Fruit fly (Drosophila melanogaster) whole organism: ENCODE results near the gene Doc1.
A peak's percentile ranks its signal among the peaks of the same experiment; 100 is the strongest.

Experiments
- CG8478 ChIP-seq: fragments of >200 bp; optimal IDR thresholded peaks from 2 replicates; lab custom pipeline; 2018; ENCODE audit warnings: inconsistent platforms
- Dll ChIP-seq: fragments of >200 bp; optimal IDR thresholded peaks from 2 replicates; lab custom pipeline; 2017
- EcR ChIP-seq, 2 experiments: fragments of >200 bp; optimal IDR thresholded peaks; 2 replicates each; lab custom pipeline; 2017; ENCODE audit warnings: missing biosample characterization in 2 of 2, missing genetic modification characterization in 2 of 2, missing genetic modification reagents in 2 of 2
- pan ChIP-seq: fragments of >200 bp; optimal IDR thresholded peaks from 2 replicates; lab custom pipeline; 2017
- psq ChIP-seq: fragments of >200 bp; optimal IDR thresholded peaks from 2 replicates; lab custom pipeline; 2017
- usp ChIP-seq: fragments of >200 bp; optimal IDR thresholded peaks from 2 replicates; lab custom pipeline; 2017; ENCODE audit warnings: missing biosample characterization, missing genetic modification characterization, mixed read lengths

The Doc1 gene

DNA sequence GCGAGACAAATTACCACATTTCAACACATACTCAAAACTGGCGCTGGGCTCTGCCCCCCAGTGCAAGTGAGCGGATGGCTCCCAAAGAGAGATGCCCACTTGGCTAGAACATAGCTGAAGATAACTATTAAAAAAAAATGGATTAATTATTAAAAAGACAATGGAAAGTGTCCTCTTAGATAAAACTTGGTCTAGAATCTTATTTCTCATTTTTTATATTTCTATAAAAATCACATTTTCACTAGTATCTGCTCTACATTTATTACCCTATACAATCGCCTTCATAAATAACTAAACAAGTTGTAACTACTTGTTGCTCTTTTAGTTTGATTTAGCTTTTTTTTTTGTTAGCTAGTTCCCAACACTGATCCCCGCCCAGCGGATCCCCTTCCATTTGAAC, 8.3 kb upstream of the Doc1 start:
- TF ChIP-seq CG8478 (lab: Kevin White, UChicago) (no peak), EcR (GFP tag; optimal IDR thresholded peaks at IDR 0.05; lab: Kevin White, UChicago) (no peak), Dll (lab: Kevin White, UChicago) (no peak)

DNA sequence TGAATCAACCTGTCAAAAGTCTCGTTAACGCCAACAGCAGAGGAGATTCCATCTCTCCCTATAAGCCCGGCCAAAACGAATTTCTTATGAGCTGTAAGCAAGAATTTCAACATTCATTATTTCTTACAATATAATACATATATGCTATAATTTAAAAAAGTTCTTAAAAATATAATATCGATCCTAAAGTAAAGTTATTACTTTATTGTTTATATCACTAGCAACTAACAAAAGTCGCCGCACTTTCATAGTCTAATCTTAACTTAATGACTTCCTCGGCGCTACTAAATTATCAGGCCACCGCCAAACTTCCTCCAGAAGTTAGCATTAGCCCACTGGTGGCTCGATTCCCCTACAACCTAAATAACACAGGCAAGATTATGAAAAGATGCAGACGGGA, 7.6 kb upstream of the Doc1 start:
- TF ChIP-seq pan (lab: Kevin White, UChicago) (no peak), Dll (lab: Kevin White, UChicago) (no peak)

DNA sequence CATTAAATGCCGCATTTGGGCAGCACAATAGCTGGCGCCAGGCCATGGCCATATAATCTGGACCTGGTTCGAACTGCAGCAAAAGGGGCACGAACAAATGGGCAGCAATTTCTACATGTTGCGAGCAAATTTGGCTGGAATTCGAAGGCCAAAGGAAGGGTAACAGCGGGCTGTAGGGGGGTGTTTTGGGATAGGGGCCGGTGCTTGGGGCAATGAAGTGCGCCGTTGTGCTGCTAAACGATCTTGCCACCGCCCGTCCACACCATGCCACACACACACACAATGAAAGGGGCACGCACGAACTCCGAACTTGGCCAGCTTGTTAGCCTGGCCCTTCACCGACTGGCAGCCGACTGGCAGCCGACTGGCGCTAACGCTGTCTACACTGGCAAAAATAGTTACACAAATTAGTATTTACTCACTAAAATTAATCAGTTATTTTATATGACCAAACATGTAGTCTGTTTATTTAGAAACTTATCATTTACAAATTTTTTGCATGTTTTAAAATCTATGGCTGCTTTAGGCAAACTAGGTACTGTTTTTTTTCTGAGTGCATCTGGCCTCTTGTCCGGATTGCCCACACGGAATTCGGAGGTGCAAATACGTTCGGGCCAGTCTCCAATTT, 7.1 kb upstream of the Doc1 start:
- TF ChIP-seq usp (no peak), Dll (lab: Kevin White, UChicago) (peak; percentile 67)

DNA sequence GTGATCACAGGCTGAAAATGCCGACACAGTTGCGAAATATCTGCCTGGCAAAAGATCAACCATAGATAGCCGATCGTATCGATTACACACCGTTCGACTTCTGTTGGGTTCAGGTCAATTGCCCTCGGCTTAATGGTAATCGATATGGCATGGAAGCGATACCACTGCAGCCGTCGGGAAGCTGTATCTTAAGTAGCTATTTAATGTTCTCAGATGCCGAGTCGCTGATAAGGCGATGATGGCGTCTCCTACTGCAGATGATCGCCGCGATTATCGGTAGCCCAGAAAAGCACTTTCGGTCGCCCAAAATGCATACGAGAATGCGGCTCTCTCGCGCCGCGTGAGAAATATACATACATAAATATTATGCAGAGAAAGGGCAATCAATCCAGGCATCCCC, 3.6 kb upstream of the Doc1 start:
- TF ChIP-seq EcR (GFP tag; optimal IDR thresholded peaks at IDR 0.05; lab: Kevin White, UChicago) (no peak), Dll (lab: Kevin White, UChicago) (no peak), CG8478 (lab: Kevin White, UChicago) (no peak), psq (lab: Kevin White, UChicago) (no peak), usp (no peak), pan (lab: Kevin White, UChicago) (no peak)

DNA sequence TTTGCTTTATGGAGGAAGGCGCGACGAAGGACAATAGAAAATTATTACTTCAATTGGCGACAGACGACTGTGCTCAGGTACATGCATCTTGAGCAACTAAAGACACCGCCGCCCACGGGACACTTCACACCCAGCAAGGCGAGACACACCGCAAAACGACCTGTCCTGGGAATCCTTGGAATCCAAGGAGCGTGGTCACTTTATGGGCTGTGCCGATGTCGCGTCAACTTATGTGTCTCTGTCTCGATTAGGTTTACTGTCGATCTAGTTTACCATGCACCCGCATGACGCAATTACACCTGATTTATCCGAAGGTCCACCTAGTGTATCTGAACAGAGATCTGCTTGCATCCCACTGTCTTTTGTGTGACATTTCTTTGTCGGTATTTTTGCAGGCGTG, 2.0 kb upstream of the Doc1 start:
- TF ChIP-seq pan (lab: Kevin White, UChicago) (no peak), Dll (lab: Kevin White, UChicago) (no peak), psq (lab: Kevin White, UChicago) (no peak), CG8478 (lab: Kevin White, UChicago) (no peak), usp (no peak), EcR (GFP tag; optimal IDR thresholded peaks at IDR 0.05; lab: Kevin White, UChicago) (no peak)

DNA sequence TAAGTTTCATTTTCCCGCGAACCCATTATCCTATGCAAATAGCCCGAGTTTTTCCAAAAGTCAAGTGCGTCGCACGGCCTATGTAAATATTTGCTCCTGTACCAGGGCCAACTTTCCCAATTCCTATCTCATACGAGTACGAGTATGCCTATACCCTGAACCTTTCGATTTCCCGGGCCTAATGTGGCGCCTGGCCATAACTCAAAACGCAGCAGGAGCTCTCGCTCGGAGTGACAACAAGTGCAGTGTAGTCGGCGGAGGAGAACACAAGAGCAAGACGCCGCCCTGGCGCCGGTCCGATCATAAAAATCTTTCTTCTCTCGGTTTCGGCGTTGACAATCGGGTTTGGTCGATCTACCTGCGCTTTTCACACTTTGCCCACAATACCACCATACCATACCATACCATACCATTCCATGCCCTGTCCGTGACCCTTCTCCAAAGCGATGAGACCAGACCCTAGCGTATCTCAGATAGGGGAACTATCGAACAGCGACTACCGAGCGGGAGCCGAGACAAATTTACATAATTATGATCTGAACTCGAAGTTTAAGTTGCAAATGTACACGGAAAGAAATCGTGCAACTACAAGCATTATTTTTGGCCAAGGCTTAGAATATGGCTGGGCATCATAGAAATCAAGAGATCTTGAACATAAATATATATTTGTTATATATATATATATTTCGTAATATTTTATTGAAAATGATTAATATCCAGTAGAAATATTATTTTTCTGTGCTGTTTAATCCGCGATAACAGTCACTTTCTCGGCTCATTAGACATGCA, 1.2 kb downstream of the Doc1 start:
- no peak for TF ChIP-seq CG8478 (lab: Kevin White, UChicago)
- TF ChIP-seq usp, result no peak
- TF ChIP-seq Dll (lab: Kevin White, UChicago), result no peak
- TF ChIP-seq pan (lab: Kevin White, UChicago), result no peak
- no peak for TF ChIP-seq EcR (GFP tag; optimal IDR thresholded peaks at IDR 0.05; lab: Kevin White, UChicago)
- TF ChIP-seq psq (lab: Kevin White, UChicago), result no peak

DNA sequence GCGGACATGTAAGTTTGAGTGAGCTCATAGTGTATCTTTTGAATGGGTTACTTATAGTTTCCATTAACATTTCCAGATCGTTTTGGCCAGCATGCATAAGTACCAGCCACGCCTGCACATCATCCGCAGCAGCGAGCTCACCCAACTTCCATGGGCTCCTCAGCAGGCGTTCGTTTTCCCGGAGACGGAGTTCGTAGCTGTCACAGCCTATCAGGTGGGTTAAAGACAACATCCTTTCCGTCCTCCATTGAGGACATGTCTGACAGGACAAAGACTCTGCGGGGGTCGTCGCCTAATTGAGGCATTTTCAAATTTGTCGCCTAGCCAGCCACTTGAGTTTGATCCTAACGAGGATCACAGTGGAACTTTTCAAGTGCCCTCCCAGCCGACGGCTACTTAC, 2.5 kb downstream of the Doc1 start:
- TF ChIP-seq pan (lab: Kevin White, UChicago) (no peak), EcR (GFP tag; optimal IDR thresholded peaks at IDR 0.05; lab: Kevin White, UChicago) (no peak), psq (lab: Kevin White, UChicago) (no peak), usp (no peak), Dll (lab: Kevin White, UChicago) (no peak), CG8478 (lab: Kevin White, UChicago) (no peak)

DNA sequence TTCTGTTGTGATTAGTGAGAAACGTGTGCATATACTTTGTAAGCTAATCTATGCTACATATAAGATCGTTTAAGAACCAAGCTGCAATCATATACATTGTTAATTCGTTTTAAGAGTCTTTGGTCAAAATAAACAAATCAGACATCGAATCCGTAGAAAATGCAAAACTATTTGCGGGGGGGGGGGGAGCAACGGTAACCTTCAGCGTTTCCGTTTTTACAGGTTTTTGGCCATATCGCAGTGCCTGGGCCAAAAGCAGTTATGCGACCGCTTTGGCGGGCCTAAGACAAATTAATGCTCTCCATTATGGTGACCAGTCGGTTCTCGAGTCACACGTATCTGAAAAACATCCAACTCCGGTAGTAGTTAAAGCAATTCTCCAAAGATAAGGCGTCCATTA, 3.7 kb downstream of the Doc1 start:
- TF ChIP-seq pan (lab: Kevin White, UChicago) (peak; percentile 24), CG8478 (lab: Kevin White, UChicago) (no peak)

DNA sequence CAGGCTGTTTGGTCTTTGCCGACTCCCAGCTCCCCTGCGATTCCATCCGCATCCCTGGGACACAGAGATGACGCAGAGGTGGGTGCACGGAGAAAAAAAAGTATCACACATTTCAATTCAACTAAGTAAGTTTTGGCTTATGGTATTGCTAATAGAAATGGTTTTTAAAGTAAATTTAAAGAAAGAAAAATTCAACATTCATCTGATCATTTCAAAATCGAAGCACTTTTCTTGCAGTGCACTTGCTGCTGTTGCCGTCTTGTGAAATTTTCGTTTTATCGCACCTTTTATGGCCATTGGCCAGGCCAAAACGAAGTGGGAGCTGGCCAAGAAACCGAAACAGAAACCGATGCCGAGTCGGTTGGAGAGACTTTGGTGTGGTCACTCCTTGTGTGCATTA, 4.1 kb downstream of the Doc1 start:
- TF ChIP-seq EcR (GFP tag; optimal IDR thresholded peaks at IDR 0.05; lab: Kevin White, UChicago) (no peak), Dll (lab: Kevin White, UChicago) (no peak), psq (lab: Kevin White, UChicago) (no peak)

DNA sequence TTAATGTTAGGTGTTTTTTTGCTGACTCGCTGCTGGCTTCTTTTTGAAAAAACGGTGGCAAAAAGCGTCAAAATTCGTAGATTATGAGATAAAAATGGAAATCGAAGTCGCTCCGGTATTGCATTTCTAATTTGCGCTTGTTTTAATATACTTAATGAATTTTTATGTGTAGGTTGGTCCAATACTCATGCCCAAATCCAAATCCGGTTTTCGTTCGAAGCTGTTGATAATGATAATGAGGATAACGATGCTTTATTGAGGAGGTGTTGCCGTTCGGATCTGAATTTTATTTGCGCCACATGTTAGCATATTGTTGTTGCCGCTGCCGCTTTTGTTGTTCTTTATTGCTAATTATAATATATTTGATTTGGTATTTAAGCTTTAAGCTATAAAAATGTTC, 5.1 kb downstream of the Doc1 start:
- TF ChIP-seq CG8478 (lab: Kevin White, UChicago), result no peak
- TF ChIP-seq pan (lab: Kevin White, UChicago), result no peak
- TF ChIP-seq usp, result no peak
- TF ChIP-seq EcR (GFP tag; optimal IDR thresholded peaks at IDR 0.05; lab: Kevin White, UChicago), result no peak
- TF ChIP-seq Dll (lab: Kevin White, UChicago), result no peak
- TF ChIP-seq psq (lab: Kevin White, UChicago), result no peak

DNA sequence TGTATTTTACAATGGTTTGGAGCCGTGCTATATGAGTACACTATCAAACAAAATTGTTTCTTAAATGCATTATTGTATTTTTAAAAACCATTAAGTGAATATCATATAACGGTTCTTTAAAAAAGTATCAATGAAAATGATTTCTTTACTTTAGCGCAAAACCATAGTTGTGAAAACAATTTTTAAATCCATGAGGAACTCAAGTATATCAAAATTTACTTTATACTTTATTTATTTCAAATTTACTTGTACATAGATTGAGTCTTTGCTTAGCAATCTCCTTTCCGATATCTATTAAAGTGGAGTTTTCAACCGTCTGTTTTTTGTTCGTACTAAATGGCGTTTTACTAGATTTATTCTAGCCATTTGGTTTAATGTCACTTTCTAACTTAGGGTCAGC, 5.9 kb downstream of the Doc1 start, which contains the start of gene Argk2:
TSS of gene Argk2 (plus strand) at position 378 of the 400 bp plus-strand sequence.
- TF ChIP-seq CG8478 (lab: Kevin White, UChicago), result no peak
- TF ChIP-seq psq (lab: Kevin White, UChicago), result no peak
- no peak for TF ChIP-seq usp

DNA sequence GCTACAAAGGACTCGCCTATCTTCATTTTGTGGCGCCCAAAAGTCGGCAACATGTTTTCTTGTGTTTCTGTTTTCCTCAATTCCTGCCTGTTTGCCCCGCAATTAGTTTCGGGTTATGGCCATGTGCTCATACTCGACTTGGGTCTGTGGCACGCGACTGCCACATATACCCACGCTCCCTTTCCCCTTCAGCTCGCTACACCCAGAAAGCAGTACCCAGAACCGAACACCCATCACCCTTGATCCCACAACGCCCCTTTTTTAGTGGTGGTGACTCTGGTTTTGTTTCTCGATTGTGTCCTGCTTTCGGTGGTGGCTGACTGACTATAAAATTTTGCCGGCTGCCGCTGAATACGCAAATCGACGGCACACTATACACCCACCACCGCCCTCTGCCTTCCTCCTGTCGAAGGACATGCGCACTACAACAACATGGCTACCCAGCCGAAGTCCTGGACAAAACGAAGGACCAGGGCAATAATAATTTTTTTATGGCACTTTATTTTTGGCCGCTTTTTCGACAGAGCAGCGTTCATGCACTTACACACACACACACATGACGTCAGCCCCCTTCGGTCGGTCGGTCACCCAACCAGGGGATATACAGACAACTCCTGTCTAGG, 9.4 kb downstream of the Doc1 start:
- TF ChIP-seq pan (lab: Kevin White, UChicago) (no peak), psq (lab: Kevin White, UChicago) (no peak), EcR (GFP tag; optimal IDR thresholded peaks at IDR 0.05; lab: Kevin White, UChicago) (no peak), usp (no peak), Dll (lab: Kevin White, UChicago) (no peak), CG8478 (lab: Kevin White, UChicago) (no peak)
